Worm (Caenorhabditis elegans): Measurements from ENCODE around the gene fbxb-11.

DNA sequence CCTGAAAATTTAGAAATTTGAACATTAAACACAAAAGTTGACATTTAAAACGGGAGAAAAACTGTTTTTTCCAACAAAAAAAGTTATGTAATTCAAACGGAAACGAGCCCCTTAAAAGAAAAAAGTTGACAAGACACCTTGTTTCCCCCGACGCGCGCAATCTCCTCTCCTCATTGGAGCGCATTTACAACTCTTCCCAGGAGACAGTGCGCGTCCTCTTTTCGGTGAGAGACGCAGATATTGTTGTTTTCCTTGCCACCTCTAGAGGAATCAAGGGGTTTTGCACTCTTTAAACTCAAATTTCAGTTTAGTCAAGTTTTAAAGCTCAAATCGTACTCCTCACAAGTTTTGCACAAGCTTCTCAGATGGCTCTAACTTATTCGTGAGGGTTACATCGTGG, 28.6 kb upstream of the fbxb-11 start, which contains the start of gene F58E1.13:
- TF ChIP-seq ama-1 (optimal IDR thresholded peaks at IDR 0.05) (no peak), nhr-237 (tag; optimal IDR thresholded peaks at IDR 0.05) (no peak), saeg-2 (GFP tag; IDR thresholded peaks at IDR 0.05) (no peak), unc-39 (tag; optimal IDR thresholded peaks at IDR 0.05) (no peak), dpl-1 (GFP tag; optimal IDR thresholded peaks at IDR 0.05) (no peak), spr-3 (GFP tag; optimal IDR thresholded peaks at IDR 0.05) (no peak), lin-39 (tag; optimal IDR thresholded peaks at IDR 0.05) (no peak), F26F4.8 (GFP tag; conservative IDR thresholded peaks at IDR 0.05) (no peak), nhr-102 (tag; optimal IDR thresholded peaks at IDR 0.05) (no peak), ces-1 (GFP tag; optimal IDR thresholded peaks at IDR 0.05) (no peak), snpc-4 (tag; optimal IDR thresholded peaks at IDR 0.05) (no peak), pha-4 (GFP tag; IDR thresholded peaks at IDR 0.05) (no peak), pha-4 (tag; optimal IDR thresholded peaks at IDR 0.05) (no peak), ceh-32 (tag; optimal IDR thresholded peaks at IDR 0.05; ENCODE audit: poor library complexity) (no peak)

Measured in whole organism, L4 larva.